Fruit fly (Drosophila melanogaster) whole organism, larva: ENCODE data around the gene Nup205.

Source experiments
- noc ChIP-seq: fragments of 200-800 bp; sonication (Bioruptor generic); optimal IDR thresholded peaks from 3 replicates; lab custom pipeline; 2019; ENCODE audit warnings: missing biosample characterization, mild to moderate bottlenecking, missing genetic modification characterization, moderate library complexity

Gene Nup205

DNA sequence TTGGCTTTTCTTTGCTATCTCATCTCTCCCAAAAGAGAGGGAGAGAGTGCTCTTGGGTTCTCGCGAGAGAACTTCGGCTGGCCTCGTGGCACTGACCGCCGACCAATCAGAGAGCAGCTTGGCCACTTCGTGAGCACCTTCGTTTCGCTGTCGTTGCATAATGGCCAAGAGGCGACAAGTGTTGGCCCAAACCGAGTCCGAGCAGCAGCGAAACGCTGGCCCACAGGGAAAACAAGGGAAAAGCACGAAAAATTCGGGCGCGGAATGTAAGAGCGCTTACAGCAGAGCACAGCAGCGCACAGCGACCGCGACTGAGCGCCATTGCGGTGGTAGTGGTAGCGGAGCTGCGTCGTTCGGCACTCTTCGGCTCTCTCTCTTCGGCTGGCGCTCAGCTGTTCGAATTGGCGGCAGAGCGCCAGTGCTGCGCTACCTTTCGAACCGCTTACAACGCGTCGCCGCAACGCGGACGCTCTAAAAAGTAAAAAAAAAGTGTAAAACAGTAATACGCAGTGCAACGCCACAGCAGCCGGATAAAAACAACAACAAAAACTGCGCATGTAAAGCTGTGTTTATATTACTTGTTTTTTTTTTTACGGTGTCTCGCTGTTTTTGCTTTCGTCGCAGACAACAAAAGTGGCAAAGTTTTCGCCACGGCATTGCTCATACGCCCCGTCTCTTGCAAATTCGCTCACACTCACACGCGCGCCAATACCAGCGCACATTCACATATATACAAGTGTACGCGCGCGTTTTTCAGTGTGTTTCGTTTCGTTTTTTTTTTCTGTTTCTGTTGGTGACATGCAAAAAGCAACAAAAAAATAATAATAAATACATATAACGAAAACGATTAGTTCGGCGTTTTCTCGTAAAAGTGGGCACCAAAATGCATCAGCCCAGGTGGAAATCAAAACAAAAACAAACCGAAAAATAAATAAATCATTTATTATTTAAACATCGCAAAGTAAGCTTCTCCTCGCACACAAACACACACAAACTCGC lies 35.2 kb downstream of the Nup205 start:
- peak; percentile 26 for TF ChIP-seq noc (tag; lab: Kevin White, UChicago)

DNA sequence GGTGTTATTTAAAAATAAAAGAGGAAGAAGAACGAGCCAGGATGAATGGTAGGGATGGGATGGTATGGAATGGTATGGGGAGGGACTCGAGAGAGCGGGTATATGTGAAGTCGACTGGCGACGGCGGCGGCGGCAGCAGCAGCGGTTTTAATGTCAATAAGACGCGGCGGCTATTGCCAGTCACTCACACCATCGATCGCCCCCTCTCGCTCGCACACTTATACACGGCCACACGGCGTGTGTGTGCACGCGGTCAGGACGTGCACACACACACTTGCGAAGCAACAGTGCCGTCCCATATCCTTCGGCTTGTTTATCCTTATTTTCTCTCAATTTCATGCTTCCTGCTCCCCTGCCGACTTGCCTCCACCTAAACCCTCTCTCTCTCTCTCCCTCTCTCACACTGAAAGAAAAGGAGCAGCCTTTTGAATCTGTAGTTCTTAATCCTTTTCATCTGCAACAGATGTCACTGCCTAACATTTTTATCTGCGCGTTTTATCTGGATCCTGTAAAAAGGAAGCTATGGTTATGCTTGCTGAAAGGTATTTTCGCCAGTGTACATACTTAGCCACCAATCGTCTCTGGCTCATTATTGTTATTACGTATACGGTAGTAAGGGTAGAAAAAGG lies 37.2 kb downstream of the Nup205 start:
- TF ChIP-seq noc (tag; lab: Kevin White, UChicago), result peak; percentile 55

DNA sequence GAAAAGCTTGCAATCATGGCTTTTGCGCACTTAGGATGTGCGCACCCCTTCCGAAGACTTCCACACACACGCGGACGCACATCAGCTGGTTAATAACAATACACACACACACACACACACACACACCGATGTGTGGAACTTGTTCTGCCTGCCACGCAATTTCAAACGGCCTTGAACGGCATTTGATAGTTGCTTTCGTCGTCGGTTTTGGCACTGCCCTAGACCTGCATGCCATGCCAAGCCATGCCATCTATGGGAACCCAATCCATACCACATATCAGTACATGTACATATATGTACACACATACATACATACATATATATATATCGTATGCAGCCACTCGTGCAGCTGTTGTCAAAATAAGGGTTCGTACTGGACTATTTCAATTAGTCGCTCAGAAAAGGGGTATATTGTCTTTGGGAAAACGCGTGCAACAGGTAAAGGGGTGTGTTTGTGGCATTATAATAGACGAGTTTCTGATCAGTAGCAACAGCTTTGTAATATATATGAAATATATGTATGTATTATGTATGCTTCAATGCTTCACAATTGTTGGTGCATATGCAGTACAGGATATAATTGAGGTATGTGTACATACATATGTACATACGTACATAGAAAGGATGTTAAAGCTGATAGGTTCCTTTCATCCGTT lies 38.1 kb downstream of the Nup205 start, which contains the start of gene amn:
TSS of gene amn (minus strand) at position 51 of the 656 bp plus-strand sequence.
- TF ChIP-seq noc (tag; lab: Kevin White, UChicago), result no peak

DNA sequence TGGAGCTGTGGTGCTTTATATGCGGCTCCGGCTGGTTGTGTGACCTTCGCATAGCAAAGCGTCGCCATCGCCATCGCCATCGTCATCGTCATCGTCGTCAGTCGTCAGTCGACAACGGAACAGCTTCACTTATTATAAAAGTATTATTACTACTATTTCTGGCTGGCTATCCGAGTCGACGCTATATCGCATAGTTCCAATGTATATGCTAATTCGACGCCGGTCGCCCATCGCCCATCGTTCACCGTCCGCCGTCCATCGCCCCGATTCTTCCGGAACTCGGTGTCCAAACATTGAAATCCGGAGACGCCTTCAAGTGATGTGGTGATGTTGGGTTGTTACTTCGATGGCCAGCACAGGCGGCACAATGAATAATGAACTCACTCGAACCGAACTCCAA lies 40.1 kb downstream of the Nup205 start:
- no peak for TF ChIP-seq noc (tag; lab: Kevin White, UChicago)

DNA sequence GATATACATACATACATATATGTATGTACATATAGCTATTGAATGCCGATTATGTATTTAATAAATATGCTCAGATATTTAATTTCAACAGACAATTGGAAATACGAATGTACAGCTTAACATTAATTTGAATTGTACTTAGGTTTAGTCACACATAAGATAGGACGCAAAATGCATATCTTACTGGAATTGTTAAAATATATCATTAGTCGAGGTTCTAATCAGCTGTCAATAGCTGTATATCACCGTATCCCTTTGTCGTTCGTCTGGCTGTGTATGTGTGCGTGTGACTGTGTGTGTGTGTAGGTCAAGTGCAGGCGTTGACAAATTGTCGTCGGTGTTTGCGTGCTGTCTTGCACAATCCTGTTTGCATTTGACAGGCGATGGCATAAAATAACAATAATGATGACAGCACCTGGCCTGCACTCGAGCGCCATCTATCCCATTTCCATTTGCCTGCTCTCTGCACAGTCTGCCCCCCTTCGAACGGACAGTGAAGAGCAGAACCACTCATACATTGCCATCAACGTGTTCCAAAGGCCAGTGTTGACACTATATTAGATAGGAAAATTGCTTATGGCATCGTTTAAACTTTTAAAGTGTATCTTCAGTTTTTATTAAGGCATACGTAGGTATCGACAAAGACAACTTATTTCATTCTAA lies 45.4 kb downstream of the Nup205 start:
- no peak for TF ChIP-seq noc (tag; lab: Kevin White, UChicago)

DNA sequence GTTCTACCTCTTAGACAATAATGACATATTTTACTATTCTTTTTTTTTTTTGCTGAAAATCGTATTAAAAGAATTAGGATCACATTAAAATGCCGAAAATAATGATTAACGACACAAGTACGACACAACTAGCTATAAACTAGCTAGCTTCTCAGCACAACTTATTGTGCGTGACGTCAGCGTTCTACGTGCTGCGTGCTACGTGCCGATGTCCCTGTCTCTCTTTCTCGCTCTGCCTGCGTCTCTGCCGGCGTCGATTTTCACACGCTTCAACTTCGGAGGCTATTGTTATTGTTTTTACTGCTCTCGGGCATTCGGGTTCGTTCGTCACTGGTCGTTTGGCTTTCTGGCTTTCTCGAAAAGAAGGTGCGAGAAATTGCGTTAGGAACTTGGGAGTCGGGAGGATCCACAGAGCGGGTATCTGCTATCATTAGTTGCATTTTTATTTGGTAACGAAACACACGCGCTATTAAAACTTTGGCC lies 46.0 kb downstream of the Nup205 start:
- no peak for TF ChIP-seq noc (tag; lab: Kevin White, UChicago)

DNA sequence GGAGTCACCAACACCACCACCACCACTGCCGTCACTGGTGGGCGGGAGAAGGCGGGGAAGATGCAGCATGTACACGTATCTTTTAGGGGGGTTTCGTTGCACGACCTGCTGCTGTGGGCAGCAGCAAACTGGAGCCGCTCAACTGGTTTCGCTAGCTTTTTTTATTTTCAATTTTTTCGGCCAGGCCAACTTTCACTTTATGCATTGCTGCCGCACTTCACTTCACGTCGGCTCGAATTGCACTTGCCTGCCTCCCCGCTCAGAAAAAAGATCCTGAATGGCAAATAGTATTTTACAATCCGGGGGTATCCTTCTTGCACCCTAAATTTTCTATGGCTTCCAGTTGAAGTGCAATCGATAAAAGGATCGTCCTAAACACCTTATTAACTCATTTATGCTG lies 48.0 kb downstream of the Nup205 start:
- TF ChIP-seq noc (tag; lab: Kevin White, UChicago), result no peak
